Worm (Caenorhabditis elegans): ENCODE results near the gene srh-214.
A peak's percentile ranks its signal among the peaks of the same experiment; 100 is the strongest.

The srh-214 gene

DNA sequence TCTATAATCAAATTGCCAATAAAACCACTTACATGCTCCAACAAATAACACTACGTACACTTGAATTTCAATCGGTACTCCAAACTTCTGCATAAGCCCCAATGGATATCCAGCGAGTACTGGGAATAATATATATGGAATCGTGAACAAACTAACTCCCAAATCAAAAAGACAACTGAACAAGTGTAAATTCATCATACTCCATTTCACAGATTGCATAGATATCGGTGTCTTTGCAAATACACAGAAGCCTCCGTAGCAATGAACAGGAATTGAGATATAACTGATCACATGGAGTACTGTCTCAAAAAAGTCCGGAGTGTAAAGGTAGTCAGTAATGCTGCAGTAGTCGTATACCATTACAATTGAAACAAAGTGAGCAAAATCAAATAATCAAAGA, at the start of gene srh-214:
srh-214 (minus strand) TSS at position 360 of the 400 bp plus-strand sequence.
- TF ChIP-seq lin-35 (GFP tag; optimal IDR thresholded peaks at IDR 0.05) (no peak), sup-37 (GFP tag; optimal IDR thresholded peaks at IDR 0.05) (no peak), efl-1 (optimal IDR thresholded peaks at IDR 0.05) (no peak), efl-1 (GFP tag; optimal IDR thresholded peaks at IDR 0.05 in 1 of 2) (peak in 1 of 2 experiments; percentile 65)

DNA sequence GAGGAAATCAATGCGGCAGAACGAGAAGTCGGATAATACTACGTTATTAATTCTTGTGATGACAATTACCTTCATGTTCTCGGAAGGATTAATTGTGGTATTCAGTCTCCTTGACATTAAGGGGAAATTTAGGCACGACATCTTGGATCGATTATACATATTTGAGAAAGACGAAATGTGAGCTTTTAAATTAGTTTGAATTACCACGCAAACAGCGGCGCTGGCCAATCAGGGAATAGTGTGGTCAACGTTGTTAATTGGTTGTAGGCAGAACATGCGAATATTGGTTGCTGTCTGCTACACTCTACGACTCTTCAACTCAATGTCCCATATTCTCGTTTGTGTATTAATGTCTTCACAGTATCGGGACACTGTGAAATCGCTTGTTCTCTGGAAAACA, 45.4 kb upstream of the srh-214 start, which contains the start of gene F49A5.10:
F49A5.10 (plus strand) TSS at position 301 of the 400 bp plus-strand sequence.
- TF ChIP-seq vab-15 (tag; optimal IDR thresholded peaks at IDR 0.05) (no peak), alr-1 (tag; optimal IDR thresholded peaks at IDR 0.05; ENCODE audit: borderline replicate concordance) (no peak), mef-2 (tag; optimal IDR thresholded peaks at IDR 0.05) (no peak), dsc-1 (tag; optimal IDR thresholded peaks at IDR 0.05) (no peak), lin-13 (GFP tag; optimal IDR thresholded peaks at IDR 0.05) (no peak)

DNA sequence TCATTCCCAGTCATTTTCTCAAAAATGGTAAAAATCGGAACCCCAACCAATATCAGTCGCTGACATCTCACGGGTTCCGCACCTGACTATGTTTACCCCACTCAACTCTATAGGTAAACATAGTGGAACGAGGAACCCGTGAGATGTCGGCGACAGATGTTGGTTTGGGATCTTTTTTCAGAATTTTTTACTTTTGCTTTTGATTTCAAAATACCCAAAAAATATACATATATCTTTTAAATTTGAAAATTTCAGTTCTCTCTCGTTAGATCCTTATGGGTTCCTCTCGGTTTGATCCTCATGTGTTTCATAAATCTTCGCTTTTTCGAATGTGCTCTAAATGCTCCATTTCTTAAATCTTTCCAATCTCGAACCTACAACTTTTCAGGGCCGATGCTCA, 44.1 kb upstream of the srh-214 start, which contains the start of gene srw-23:
srw-23 (plus strand) TSS at position 301 of the 400 bp plus-strand sequence.
- TF ChIP-seq efl-1 (optimal IDR thresholded peaks at IDR 0.05), result no peak
- TF ChIP-seq efl-1 (GFP tag; optimal IDR thresholded peaks at IDR 0.05 in 1 of 2), result peak in 1 of 2 experiments; percentile 30
- no peak for TF ChIP-seq ztf-11 (tag; optimal IDR thresholded peaks at IDR 0.05)

DNA sequence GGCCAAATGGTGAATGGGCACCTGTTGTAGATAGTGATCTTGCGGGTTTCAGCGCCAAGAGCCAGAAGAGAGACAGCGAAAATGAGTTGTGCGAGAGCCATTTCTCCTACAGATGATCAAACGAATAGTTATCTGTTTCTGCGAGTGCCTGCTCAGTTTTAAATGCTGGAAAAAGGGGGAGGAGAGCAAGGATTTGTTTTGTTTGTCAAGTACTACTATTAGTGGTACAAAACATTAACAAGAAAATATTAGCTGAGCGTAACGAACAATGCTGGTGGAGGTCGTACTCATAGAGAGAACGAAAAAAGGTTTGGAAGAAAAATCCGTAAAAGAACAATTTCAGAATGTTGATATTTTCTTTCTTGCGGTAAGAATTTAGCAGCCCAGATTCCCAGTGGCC, 41.8 kb upstream of the srh-214 start, which contains the start of gene thn-4:
thn-4 (minus strand) TSS at position 101 of the 400 bp plus-strand sequence.
- TF ChIP-seq vab-15 (tag; optimal IDR thresholded peaks at IDR 0.05) (no peak), ets-5 (GFP tag; IDR thresholded peaks at IDR 0.05) (no peak), jun-1 (tag; optimal IDR thresholded peaks at IDR 0.05) (no peak), swsn-7 (tag; optimal IDR thresholded peaks at IDR 0.05) (no peak), efl-1 (optimal IDR thresholded peaks at IDR 0.05) (no peak), efl-1 (GFP tag; optimal IDR thresholded peaks at IDR 0.05 in 1 of 2) (peak in 1 of 2 experiments; percentile 24), snu-23 (GFP tag; optimal IDR thresholded peaks at IDR 0.05) (no peak), irx-1 (tag; optimal IDR thresholded peaks at IDR 0.05) (no peak)

DNA sequence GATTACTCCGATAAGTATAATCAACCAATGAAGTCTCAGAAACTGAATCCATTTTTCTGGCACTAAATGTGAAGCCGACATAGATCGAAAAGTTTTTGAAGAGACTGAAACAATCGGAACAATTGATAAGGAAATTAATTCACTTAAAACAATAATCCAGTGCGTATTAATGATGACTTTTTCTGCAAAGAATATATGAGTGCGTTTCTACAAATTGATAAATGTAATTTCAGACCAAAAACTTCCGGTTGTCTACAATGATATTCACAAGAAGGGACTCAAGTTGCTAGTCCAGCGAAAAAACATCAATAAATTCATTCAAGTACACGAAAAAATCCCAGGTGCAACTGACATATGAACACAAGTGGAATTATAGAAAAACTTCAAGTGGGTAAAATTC, 40.2 kb upstream of the srh-214 start, which contains the start of gene clec-33:
clec-33 (minus strand) TSS at position 101 of the 400 bp plus-strand sequence.
- TF ChIP-seq elt-2 (tag; optimal IDR thresholded peaks at IDR 0.05) (no peak), hlh-4 (tag; optimal IDR thresholded peaks at IDR 0.05) (no peak), lin-15B (tag; optimal IDR thresholded peaks at IDR 0.05) (no peak), mab-9 (GFP tag; IDR thresholded peaks at IDR 0.05) (no peak), mep-1 (tag; optimal IDR thresholded peaks at IDR 0.05) (no peak)

DNA sequence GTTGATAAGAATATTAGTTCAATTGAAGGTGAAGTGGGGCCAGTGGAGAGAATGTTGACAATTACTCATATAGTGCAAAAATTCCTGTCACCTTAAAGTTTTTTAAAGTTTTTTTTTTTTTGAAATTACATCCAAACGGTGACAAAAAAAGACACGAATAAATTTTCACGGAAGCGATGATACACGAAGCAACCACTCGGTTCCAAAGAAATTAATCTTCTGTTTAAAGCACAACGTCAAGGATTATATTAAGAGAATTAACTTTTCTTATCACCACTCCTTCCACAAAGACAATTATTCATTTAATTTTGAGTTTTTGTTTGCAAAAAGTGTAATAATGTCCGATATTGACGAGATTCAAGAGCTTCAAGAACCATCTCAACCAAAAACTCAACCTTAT, 35.8 kb upstream of the srh-214 start, which contains the start of gene clec-28:
clec-28 (plus strand) TSS at position 301 of the 400 bp plus-strand sequence.
- TF ChIP-seq nhr-12 (tag; optimal IDR thresholded peaks at IDR 0.05) (no peak), unc-86 (tag; optimal IDR thresholded peaks at IDR 0.05) (no peak), pag-3 (tag; optimal IDR thresholded peaks at IDR 0.05; ENCODE audit: borderline replicate concordance, insufficient read depth) (no peak), ceh-88 (GFP tag; IDR thresholded peaks at IDR 0.05) (no peak), sox-4 (tag; optimal IDR thresholded peaks at IDR 0.05) (no peak), pax-3 (tag; optimal IDR thresholded peaks at IDR 0.05) (no peak), hlh-17 (GFP tag; optimal IDR thresholded peaks at IDR 0.05; ENCODE audit: borderline replicate concordance) (no peak), alr-1 (tag; optimal IDR thresholded peaks at IDR 0.05; ENCODE audit: borderline replicate concordance) (no peak)

DNA sequence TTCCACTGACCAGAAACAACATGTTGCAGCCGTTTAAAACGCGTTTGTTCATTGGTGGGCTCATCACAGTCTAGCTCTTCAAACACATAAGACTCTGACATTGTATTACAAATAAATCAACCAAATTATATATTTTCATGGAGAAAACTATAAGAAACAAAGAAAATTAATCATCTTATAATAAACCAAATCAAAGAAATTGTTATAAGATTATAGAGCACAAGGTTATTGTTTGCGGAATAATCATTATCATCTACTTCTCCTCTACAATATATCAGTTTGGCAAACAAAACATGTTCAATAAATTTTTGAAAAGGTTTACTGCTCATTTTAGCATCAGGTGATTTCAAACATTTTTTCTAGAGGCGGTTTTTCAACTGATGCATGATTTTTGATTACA, 32.2 kb upstream of the srh-214 start, which contains the start of the genes clec-32 and clec-24:
clec-32 (minus strand) TSS at position 101 of the 400 bp plus-strand sequence.
clec-24 (plus strand) TSS at position 294 of the 400 bp plus-strand sequence.
- TF ChIP-seq sup-37 (GFP tag; optimal IDR thresholded peaks at IDR 0.05) (no peak), nhr-11 (tag; optimal IDR thresholded peaks at IDR 0.05) (no peak), zip-4 (GFP tag; optimal IDR thresholded peaks at IDR 0.05) (no peak), unc-130 (tag; optimal IDR thresholded peaks at IDR 0.05) (no peak)
